Worm (Caenorhabditis elegans) whole organism, mixed stage, embryonic: Measurements from ENCODE around the gene Y54E2A.4.

Experiments
- M03D4.4 ChIP-seq: sonication (generic microtip); optimal IDR thresholded peaks from 2 replicates; lab custom pipeline; 2017; ENCODE audit warnings: mild to moderate bottlenecking, missing genetic modification characterization, missing compliant biosample characterization
- blmp-1 ChIP-seq: fragments of 150-350 bp; optimal IDR thresholded peaks from 2 replicates; lab custom pipeline; 2014; ENCODE audit warnings: missing biosample characterization, missing genetic modification characterization
- ceh-39 ChIP-seq: fragments of 150-350 bp; optimal IDR thresholded peaks from 2 replicates; lab custom pipeline; 2014; ENCODE audit warnings: missing biosample characterization, missing genetic modification characterization
- ceh-43 ChIP-seq: fragments of 200-800 bp; sonication (Bioruptor generic); optimal IDR thresholded peaks from 2 replicates; lab custom pipeline; 2018; ENCODE audit warnings: mild to moderate bottlenecking, missing genetic modification characterization, moderate library complexity, missing compliant biosample characterization
- ceh-83 ChIP-seq: fragments of 200-800 bp; sonication (Bioruptor generic); optimal IDR thresholded peaks from 2 replicates; lab custom pipeline; 2018; ENCODE audit warnings: mild to moderate bottlenecking, missing genetic modification characterization, missing compliant biosample characterization
- ces-1 ChIP-seq: fragments of 150-350 bp; optimal IDR thresholded peaks from 2 replicates; lab custom pipeline; 2014; ENCODE audit warnings: missing biosample characterization, missing genetic modification reagents, missing genetic modification characterization
- cnd-1 ChIP-seq: fragments of 200-800 bp; sonication (Bioruptor generic); optimal IDR thresholded peaks from 2 replicates; lab custom pipeline; 2018; ENCODE audit warnings: mild to moderate bottlenecking, missing genetic modification characterization, missing compliant biosample characterization
- drap-1 ChIP-seq: fragments of 200-800 bp; sonication (Bioruptor generic); optimal IDR thresholded peaks from 3 replicates; lab custom pipeline; 2018; ENCODE audit warnings: mild to moderate bottlenecking, missing genetic modification characterization, missing compliant biosample characterization
- elt-1 ChIP-seq: sonication (generic microtip); optimal IDR thresholded peaks from 2 replicates; lab custom pipeline; 2017; ENCODE audit warnings: missing genetic modification characterization, mild to moderate bottlenecking, missing compliant biosample characterization, antibody characterized with exemption, moderate library complexity, borderline replicate concordance; ENCODE audit not compliant: insufficient read depth
- elt-3 ChIP-seq: fragments of 150-350 bp; optimal IDR thresholded peaks from 2 replicates; lab custom pipeline; 2014; ENCODE audit warnings: missing biosample characterization, missing genetic modification characterization
- flh-1 ChIP-seq: fragments of 200-800 bp; sonication (Bioruptor generic); optimal IDR thresholded peaks from 2 replicates; lab custom pipeline; 2018; ENCODE audit warnings: mild to moderate bottlenecking, missing genetic modification characterization, moderate library complexity, missing compliant biosample characterization
- ham-2 ChIP-seq: fragments of 200-800 bp; sonication (Bioruptor generic); optimal IDR thresholded peaks from 2 replicates; lab custom pipeline; 2018; ENCODE audit warnings: mild to moderate bottlenecking, missing genetic modification characterization, missing compliant biosample characterization
- hlh-1 ChIP-seq: fragments of 150-350 bp; optimal IDR thresholded peaks from 2 replicates; lab custom pipeline; 2014; ENCODE audit warnings: missing biosample characterization, missing genetic modification reagents, missing genetic modification characterization
- lin-13 ChIP-seq: fragments of 150-350 bp; optimal IDR thresholded peaks from 2 replicates; lab custom pipeline; 2014; ENCODE audit warnings: missing biosample characterization, missing genetic modification characterization
- lin-32 ChIP-seq: fragments of 200-800 bp; sonication (Bioruptor generic); optimal IDR thresholded peaks from 2 replicates; lab custom pipeline; 2018; ENCODE audit warnings: mild to moderate bottlenecking, missing genetic modification characterization, missing compliant biosample characterization
- lsy-2 ChIP-seq: fragments of 150-350 bp; optimal IDR thresholded peaks from 2 replicates; lab custom pipeline; 2014; ENCODE audit warnings: missing biosample characterization, missing genetic modification characterization
- mab-5 ChIP-seq: fragments of 150-350 bp; optimal IDR thresholded peaks from 2 replicates; lab custom pipeline; 2014; ENCODE audit warnings: missing biosample characterization, missing genetic modification characterization
- mep-1 ChIP-seq: fragments of 150-350 bp; optimal IDR thresholded peaks from 2 replicates; lab custom pipeline; 2017; ENCODE audit warnings: missing biosample characterization, missing genetic modification reagents, missing genetic modification characterization, inconsistent platforms
- mls-2 ChIP-seq: sonication (generic microtip); optimal IDR thresholded peaks from 2 replicates; lab custom pipeline; 2016; ENCODE audit warnings: mild to moderate bottlenecking, missing genetic modification characterization, moderate library complexity, missing compliant biosample characterization
- nhr-12 ChIP-seq: fragments of 150-350 bp; optimal IDR thresholded peaks from 2 replicates; lab custom pipeline; 2014; ENCODE audit warnings: missing biosample characterization, missing genetic modification characterization
- nhr-237 ChIP-seq: fragments of 150-350 bp; optimal IDR thresholded peaks from 2 replicates; lab custom pipeline; 2014; ENCODE audit warnings: missing biosample characterization, missing genetic modification characterization
- nhr-28 ChIP-seq: fragments of 150-350 bp; optimal IDR thresholded peaks from 2 replicates; lab custom pipeline; 2014; ENCODE audit warnings: missing biosample characterization, missing genetic modification characterization
- nhr-76 ChIP-seq: sonication (generic microtip); optimal IDR thresholded peaks from 2 replicates; lab custom pipeline; 2017; ENCODE audit warnings: missing biosample characterization, missing genetic modification characterization
- pha-4 ChIP-seq: fragments of 150-350 bp; optimal IDR thresholded peaks from 2 replicates; lab custom pipeline; 2018; ENCODE audit warnings: missing biosample characterization, missing genetic modification reagents, missing genetic modification characterization
- sem-2 ChIP-seq: fragments of 200-800 bp; sonication (Bioruptor generic); optimal IDR thresholded peaks from 2 replicates; lab custom pipeline; 2018; ENCODE audit warnings: mild to moderate bottlenecking, missing genetic modification characterization, missing compliant biosample characterization
- snpc-4 ChIP-seq: fragments of 150-350 bp; optimal IDR thresholded peaks from 2 replicates; lab custom pipeline; 2014; ENCODE audit warnings: missing biosample characterization, missing genetic modification characterization
- sptf-1 ChIP-seq: sonication (generic microtip); optimal IDR thresholded peaks from 2 replicates; lab custom pipeline; 2017; ENCODE audit warnings: mild to moderate bottlenecking, missing genetic modification characterization, moderate library complexity, missing compliant biosample characterization
- tbx-8 ChIP-seq: fragments of 200-800 bp; sonication (Bioruptor generic); optimal IDR thresholded peaks from 2 replicates; lab custom pipeline; 2018; ENCODE audit warnings: mild to moderate bottlenecking, missing genetic modification characterization, moderate library complexity, missing compliant biosample characterization
- unc-39 ChIP-seq: fragments of 150-350 bp; optimal IDR thresholded peaks from 2 replicates; lab custom pipeline; 2014; ENCODE audit warnings: missing biosample characterization, missing genetic modification characterization
- zip-8 ChIP-seq: fragments of 150-350 bp; optimal IDR thresholded peaks from 2 replicates; lab custom pipeline; 2014; ENCODE audit warnings: missing biosample characterization, missing genetic modification characterization
- ztf-11 ChIP-seq: fragments of 150-350 bp; optimal IDR thresholded peaks from 2 replicates; lab custom pipeline; 2014; ENCODE audit warnings: missing biosample characterization, missing genetic modification characterization

Gene Y54E2A.4

ce11 chrII:14768804-14769203 lies 14.4 kb downstream of the Y54E2A.4 start:
- no peak for TF ChIP-seq ceh-43
- TF ChIP-seq sptf-1 (tag; lab: Kevin White, UChicago): no peak
- TF ChIP-seq unc-39 (tag; lab: Kevin White, UChicago): no peak
- TF ChIP-seq elt-1 (tag; lab: Kevin White, UChicago): no peak
- TF ChIP-seq flh-1: no peak
- no peak for TF ChIP-seq ham-2 (GFP tag; lab: Kevin White, UChicago)

DNA sequence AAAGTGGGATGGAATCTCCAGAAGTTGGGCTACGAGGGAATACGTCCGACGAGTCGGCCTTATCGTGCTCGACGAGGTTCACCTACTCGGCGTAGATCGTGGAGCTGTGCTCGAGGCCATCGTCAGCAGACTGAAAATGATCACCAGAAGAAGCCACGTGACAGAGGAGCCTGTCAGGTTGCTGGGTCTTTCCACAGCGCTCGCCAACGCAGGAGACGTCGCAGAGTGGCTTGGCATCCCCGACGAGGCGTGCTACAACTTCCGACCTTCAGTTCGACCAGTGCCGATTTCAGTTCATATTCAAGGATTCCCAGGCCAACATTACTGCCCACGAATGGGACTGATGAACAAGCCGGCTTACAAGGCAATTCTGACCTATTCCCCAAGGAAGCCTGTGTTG lies 16.7 kb downstream of the Y54E2A.4 start:
- TF ChIP-seq sem-2 (no peak), elt-3 (tag; lab: Kevin White, UChicago) (no peak), hlh-1 (tag; lab: Kevin White, UChicago) (no peak), mep-1 (tag; lab: Kevin White, UChicago) (no peak), blmp-1 (tag; lab: Kevin White, UChicago) (no peak), nhr-12 (no peak), zip-8 (tag; lab: Kevin White, UChicago) (no peak), flh-1 (no peak), sptf-1 (tag; lab: Kevin White, UChicago) (no peak), ztf-11 (tag; lab: Kevin White, UChicago) (no peak), pha-4 (tag; lab: Kevin White, UChicago) (no peak), drap-1 (GFP tag; lab: Kevin White, UChicago) (no peak), cnd-1 (tag; lab: Kevin White, UChicago) (no peak), mab-5 (tag; lab: Kevin White, UChicago) (no peak), ceh-83 (GFP tag; lab: Kevin White, UChicago) (no peak), ces-1 (GFP tag; lab: Kevin White, UChicago) (no peak), nhr-237 (tag; lab: Kevin White, UChicago) (no peak), lin-32 (GFP tag; lab: Kevin White, UChicago) (no peak)

DNA sequence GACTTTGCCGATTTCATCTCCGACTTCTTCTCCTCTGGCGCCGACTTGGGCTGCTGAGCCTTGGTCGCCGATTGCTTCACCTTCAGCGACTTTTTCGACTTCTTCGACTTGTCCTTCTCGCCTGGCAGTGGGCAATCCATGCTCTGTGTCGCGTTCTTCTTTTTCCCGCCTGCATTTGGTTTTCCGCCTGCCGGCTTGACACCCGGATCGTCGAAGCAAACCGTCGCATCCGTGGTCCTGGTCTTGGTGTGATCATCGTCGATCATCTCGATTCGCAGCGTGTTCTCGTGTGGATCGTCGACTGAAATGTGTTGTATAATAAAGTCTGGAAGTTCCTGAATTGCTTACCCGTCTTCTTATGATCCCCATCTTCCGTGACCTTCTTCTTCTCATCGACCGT lies 17.7 kb downstream of the Y54E2A.4 start:
- TF ChIP-seq mep-1 (tag; lab: Kevin White, UChicago) (no peak), cnd-1 (tag; lab: Kevin White, UChicago) (no peak), sem-2 (no peak), nhr-237 (tag; lab: Kevin White, UChicago) (no peak), lsy-2 (no peak), lin-13 (tag; lab: Kevin White, UChicago) (no peak), ceh-39 (tag; lab: Kevin White, UChicago) (no peak), M03D4.4 (tag; lab: Kevin White, UChicago) (no peak), elt-3 (tag; lab: Kevin White, UChicago) (no peak), blmp-1 (tag; lab: Kevin White, UChicago) (no peak), tbx-8 (GFP tag; lab: Kevin White, UChicago) (no peak), nhr-28 (tag; lab: Kevin White, UChicago) (no peak), ceh-43 (no peak)

- no peak for TF ChIP-seq hlh-1 (tag; lab: Kevin White, UChicago)
- no peak for TF ChIP-seq flh-1
- TF ChIP-seq mls-2: no peak
- TF ChIP-seq nhr-76: no peak
- TF ChIP-seq unc-39 (tag; lab: Kevin White, UChicago): no peak
These were observed 18.8 kb downstream of the Y54E2A.4 start, which contains the start of gene Y54E2A.7 for ce11 chrII:14772956-14773788. Gene Y54E2A.7 (minus strand): TSS chrII:14773006.

DNA sequence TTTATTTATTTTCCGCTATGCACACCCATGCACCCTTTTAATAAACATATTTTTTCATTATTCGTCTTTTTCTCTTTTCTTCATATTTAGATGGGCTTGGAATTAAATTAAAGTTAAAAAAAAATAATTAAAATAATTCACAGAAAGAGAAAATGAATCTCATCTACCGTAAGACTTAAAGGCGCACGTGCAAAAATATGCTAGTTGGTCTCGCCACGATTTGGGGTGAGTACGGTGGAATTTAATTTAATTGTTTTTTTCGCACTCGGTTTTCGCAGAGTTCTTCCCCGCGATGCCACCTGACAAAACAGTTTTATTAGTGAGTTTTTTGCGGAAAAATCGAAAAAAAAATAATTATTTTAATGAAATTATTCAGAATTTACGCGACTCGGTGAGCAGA lies 23.7 kb downstream of the Y54E2A.4 start, which contains the start of gene Y54E2A.8:
Y54E2A.8 (plus strand) TSS at position 254 of the 400 bp plus-strand sequence.
- no peak for TF ChIP-seq ceh-39 (tag; lab: Kevin White, UChicago)
- TF ChIP-seq ztf-11 (tag; lab: Kevin White, UChicago): no peak
- TF ChIP-seq blmp-1 (tag; lab: Kevin White, UChicago): no peak
- TF ChIP-seq mls-2: no peak
- TF ChIP-seq pha-4 (tag; lab: Kevin White, UChicago): no peak
- no peak for TF ChIP-seq snpc-4 (tag; lab: Kevin White, UChicago)
